Fruit fly (Drosophila melanogaster): ENCODE results near the gene hay.

The hay gene

dm6 chr3L:10674940-10675339 is 44.1 kb downstream of the hay start (continued):
- peak; percentile 69; the same call in 1 of the 4 replicates for TF ChIP-seq chinmo (GFP tag; IDR thresholded peaks at IDR 0.05; ENCODE audit: partially characterized antibody)
- no peak for TF ChIP-seq Aef1 (GFP tag; IDR thresholded peaks at IDR 0.05)
- TF ChIP-seq Med (GFP tag) = no peak
- TF ChIP-seq Ssrp (tag; optimal IDR thresholded peaks at IDR 0.05) = no peak
- 0 out of 2 replicates have a peak, but pooled peaks have one; percentile 16 for TF ChIP-seq H2.0 (GFP tag; IDR thresholded peaks at IDR 0.05)
- peak; percentile 73; the same call in 1 of the 3 replicates for TF ChIP-seq CG2199 (GFP tag; IDR thresholded peaks at IDR 0.05)
- peak; percentile 10 for TF ChIP-seq Blimp-1 (GFP tag; optimal IDR thresholded peaks at IDR 0.05)
- no peak for TF ChIP-seq bigmax (GFP tag; optimal IDR thresholded peaks at IDR 0.05)
- TF ChIP-seq HmgZ (tag; optimal IDR thresholded peaks at IDR 0.05) = no peak
- TF ChIP-seq vfl (GFP tag; optimal IDR thresholded peaks at IDR 0.05) = no peak
- no peak for TF ChIP-seq pb (GFP tag; optimal IDR thresholded peaks at IDR 0.05)
- peak; percentile 54 for TF ChIP-seq CG1832 (GFP tag; optimal IDR thresholded peaks at IDR 0.05)
- no peak for TF ChIP-seq Nf-YB (GFP tag; optimal IDR thresholded peaks at IDR 0.05)

dm6 chr3L:10675635-10676393 is 44.9 kb downstream of the hay start:
- TF ChIP-seq phol (tag; optimal IDR thresholded peaks at IDR 0.05) = no peak
- TF ChIP-seq sd (tag; optimal IDR thresholded peaks at IDR 0.05) = peak; percentile 12
- TF ChIP-seq Trl (optimal IDR thresholded peaks at IDR 0.05) = peak in 1 of 2 experiments; percentile 12
- no peak for TF ChIP-seq Trl (GFP tag; optimal IDR thresholded peaks at IDR 0.05)
- TF ChIP-seq Dfd (GFP tag; optimal IDR thresholded peaks at IDR 0.05) = no peak
- peak; percentile 51; the same call in 1 of the 2 replicates for TF ChIP-seq CG4360 (GFP tag; IDR thresholded peaks at IDR 0.05)
- no peak for TF ChIP-seq CG1602 (GFP tag; optimal IDR thresholded peaks at IDR 0.05)
- TF ChIP-seq Bteb2 (GFP tag; optimal IDR thresholded peaks at IDR 0.05) = no peak
- no peak for TF ChIP-seq mam (GFP tag; optimal IDR thresholded peaks at IDR 0.05)
- no peak for TF ChIP-seq CG7928 (GFP tag; optimal IDR thresholded peaks at IDR 0.05)
- no peak for TF ChIP-seq CG2678 (tag; optimal IDR thresholded peaks at IDR 0.05)
- TF ChIP-seq CG34224 (GFP tag; IDR thresholded peaks at IDR 0.05; ENCODE audit: partially characterized antibody) = 0 out of 3 replicates have a peak, but pooled peaks have one; percentile 13
- TF ChIP-seq sqz (GFP tag; optimal IDR thresholded peaks at IDR 0.05) = peak; percentile 96
- no peak for TF ChIP-seq CG7357 (GFP tag; IDR thresholded peaks at IDR 0.05)
- TF ChIP-seq al (GFP tag; IDR thresholded peaks at IDR 0.05) = no peak
- no peak for TF ChIP-seq Asciz (GFP tag; optimal IDR thresholded peaks at IDR 0.05)
- peak; percentile 35 for TF ChIP-seq cg (GFP tag; optimal IDR thresholded peaks at IDR 0.05)
- no peak for TF ChIP-seq lov (optimal IDR thresholded peaks at IDR 0.05)
- no peak for TF ChIP-seq lov (GFP tag; IDR thresholded peaks at IDR 0.05)
- TF ChIP-seq Drgx (GFP tag; IDR thresholded peaks at IDR 0.05) = peak; percentile 84
- TF ChIP-seq az2 (GFP tag; optimal IDR thresholded peaks at IDR 0.05) = no peak
- TF ChIP-seq Usf (GFP tag; optimal IDR thresholded peaks at IDR 0.05) = no peak
- peak; percentile 9 for TF ChIP-seq CG18599 (GFP tag; optimal IDR thresholded peaks at IDR 0.05)
- no peak for TF ChIP-seq nerfin-1 (tag; optimal IDR thresholded peaks at IDR 0.05)
- no peak for TF ChIP-seq croc (GFP tag; conservative IDR thresholded peaks at IDR 0.05)
- peak; percentile 70; the same call in 1 of the 4 replicates for TF ChIP-seq chinmo (GFP tag; IDR thresholded peaks at IDR 0.05; ENCODE audit: partially characterized antibody)
- no peak for TF ChIP-seq CG6254 (GFP tag; optimal IDR thresholded peaks at IDR 0.05)
- no peak for TF ChIP-seq lola (GFP tag; optimal IDR thresholded peaks at IDR 0.05)
- no peak for TF ChIP-seq otp (GFP tag; IDR thresholded peaks at IDR 0.05)
- TF ChIP-seq Dp (GFP tag; optimal IDR thresholded peaks at IDR 0.05) = no peak
- TF ChIP-seq fd64A (GFP tag; optimal IDR thresholded peaks at IDR 0.05) = no peak
- TF ChIP-seq Hr39 (optimal IDR thresholded peaks at IDR 0.05) = no peak
- TF ChIP-seq run (tag; optimal IDR thresholded peaks at IDR 0.05) = no peak
- TF ChIP-seq NfI (GFP tag; optimal IDR thresholded peaks at IDR 0.05) = no peak
- peak; percentile 38 for TF ChIP-seq grn (GFP tag; optimal IDR thresholded peaks at IDR 0.05)
- TF ChIP-seq CG15479 (GFP tag; optimal IDR thresholded peaks at IDR 0.05) = no peak
- no peak for TF ChIP-seq Lhr (GFP tag; optimal IDR thresholded peaks at IDR 0.05)
